Fruit fly (Drosophila melanogaster) whole organism, prepupa: Measurements from ENCODE around the gene CG11816.

ENCODE experiments used
- CG15336 ChIP-seq: fragments of 200-800 bp; sonication (Bioruptor generic); IDR thresholded peaks from 2 replicates; pipeline ENCODE4 v1.3.6; 2022; ENCODE audit warnings: missing biosample characterization, missing genetic modification characterization
- CG4318 ChIP-seq: fragments of 200-800 bp; sonication (Bioruptor generic); optimal IDR thresholded peaks from 3 replicates; lab custom pipeline; 2017; ENCODE audit warnings: missing biosample characterization, mild to moderate bottlenecking, missing genetic modification characterization
- cyc ChIP-seq: fragments of 200-800 bp; sonication (Bioruptor generic); optimal IDR thresholded peaks from 3 replicates; lab custom pipeline; 2016; ENCODE audit warnings: missing biosample characterization, missing genetic modification characterization
- pdm3 ChIP-seq: fragments of 200-800 bp; sonication (Bioruptor generic); optimal IDR thresholded peaks from 3 replicates; lab custom pipeline; 2016; ENCODE audit warnings: missing biosample characterization, missing genetic modification characterization

CG11816 gene

DNA sequence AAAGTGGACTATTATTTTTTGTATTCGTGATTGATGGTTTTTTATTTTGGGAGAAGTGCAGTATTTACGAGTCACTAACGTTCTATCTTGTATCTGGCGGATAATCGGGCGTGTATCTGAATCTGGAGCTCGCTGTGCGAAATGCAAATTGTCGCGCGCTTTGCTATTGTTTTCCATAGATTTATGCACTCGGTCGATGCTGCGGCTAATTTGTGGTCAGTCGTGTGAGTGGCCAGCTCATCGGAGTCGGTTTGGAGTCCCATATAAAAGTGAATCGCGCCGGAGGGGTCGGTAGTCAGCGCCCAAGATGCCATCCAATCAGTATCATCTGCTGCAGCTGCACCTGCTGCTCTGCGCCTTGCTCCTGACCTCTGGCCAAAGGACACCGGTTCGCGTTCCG, 27.9 kb downstream of the CG11816 start, which contains the start of gene CG15754:
Gene CG15754, plus strand, starts transcription at position 301 of the 400 bp plus-strand sequence.
- TF ChIP-seq cyc (GFP tag; lab: Kevin White, UChicago) (no peak), CG15336 (no peak), pdm3 (GFP tag; lab: Kevin White, UChicago) (no peak), CG4318 (GFP tag; lab: Kevin White, UChicago) (no peak)
